Worm (Caenorhabditis elegans) whole organism, L1 larva: Measurements from ENCODE around the gene srw-108.

Source experiments
- ceh-8 ChIP-seq: fragments of 200-800 bp; sonication (Bioruptor generic); optimal IDR thresholded peaks from 2 replicates; lab custom pipeline; 2018; ENCODE audit warnings: mild to moderate bottlenecking, missing genetic modification characterization, moderate library complexity, missing compliant biosample characterization
- fkh-10 ChIP-seq: sonication (generic microtip); optimal IDR thresholded peaks from 2 replicates; lab custom pipeline; 2017; ENCODE audit warnings: missing biosample characterization, missing genetic modification reagents, missing genetic modification characterization
- jun-1 ChIP-seq: fragments of 150-350 bp; optimal IDR thresholded peaks from 2 replicates; lab custom pipeline; 2014; ENCODE audit warnings: missing biosample characterization, missing genetic modification reagents, missing genetic modification characterization
- lin-13 ChIP-seq: fragments of 150-350 bp; optimal IDR thresholded peaks from 2 replicates; lab custom pipeline; 2014; ENCODE audit warnings: missing biosample characterization, missing genetic modification reagents, missing genetic modification characterization
- lin-35 ChIP-seq, 2 experiments: fragments of 150-350 bp; optimal IDR thresholded peaks; 2 replicates each; lab custom pipeline; 2014; ENCODE audit warnings: missing biosample characterization in 2 of 2, missing genetic modification characterization in 2 of 2, missing genetic modification reagents in 2 of 2
- lin-39 ChIP-seq: fragments of 150-350 bp; optimal IDR thresholded peaks from 2 replicates; lab custom pipeline; 2014; ENCODE audit warnings: missing biosample characterization, missing genetic modification reagents, missing genetic modification characterization
- mdl-1 ChIP-seq, 2 experiments: fragments of 150-350 bp; optimal IDR thresholded peaks; 2 replicates each; lab custom pipeline; 2014 to 2017; ENCODE audit warnings: missing biosample characterization in 2 of 2, missing genetic modification characterization in 2 of 2, inconsistent platforms in 1 of 2
- nhr-11 ChIP-seq: fragments of 150-350 bp; optimal IDR thresholded peaks from 2 replicates; lab custom pipeline; 2014; ENCODE audit warnings: missing biosample characterization, missing genetic modification characterization
- nhr-28 ChIP-seq: fragments of 150-350 bp; optimal IDR thresholded peaks from 2 replicates; lab custom pipeline; 2014; ENCODE audit warnings: missing biosample characterization, missing genetic modification characterization
- unc-130 ChIP-seq: fragments of 150-350 bp; optimal IDR thresholded peaks from 2 replicates; lab custom pipeline; 2017; ENCODE audit warnings: missing biosample characterization, missing genetic modification characterization, inconsistent platforms
- ztf-4 ChIP-seq: fragments of 150-350 bp; optimal IDR thresholded peaks from 2 replicates; lab custom pipeline; 2014; ENCODE audit warnings: missing biosample characterization, missing genetic modification characterization

DNA sequence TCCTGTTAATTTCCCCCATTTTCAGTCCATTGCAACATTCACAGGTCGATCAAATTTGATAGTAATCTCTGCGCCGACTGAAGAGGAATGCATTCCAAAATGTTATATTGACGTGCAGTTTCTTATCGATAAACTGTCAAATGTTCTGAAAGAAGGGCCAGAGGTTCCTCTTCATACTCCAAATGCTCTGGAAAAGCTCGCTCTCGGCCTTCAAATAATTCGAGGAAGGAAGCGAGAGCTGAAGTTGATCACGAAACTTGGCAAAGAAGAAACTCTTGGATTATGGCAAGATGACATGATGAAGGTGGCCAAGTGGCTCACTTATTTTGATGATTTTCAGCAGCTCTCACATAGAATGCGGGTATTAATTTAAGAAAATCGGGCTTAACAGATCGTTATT lies 48.7 kb upstream of the srw-108 start:
- TF ChIP-seq unc-130 (no peak), fkh-10 (GFP tag; lab: Kevin White, UChicago) (no peak), mdl-1 (tag; optimal IDR thresholded peaks at IDR 0.05; lab: Kevin White, UChicago) (no peak), nhr-28 (tag; lab: Kevin White, UChicago) (no peak), jun-1 (tag; lab: Kevin White, UChicago) (no peak), lin-39 (tag; lab: Kevin White, UChicago) (no peak), lin-13 (GFP tag; lab: Kevin White, UChicago) (no peak), nhr-11 (tag; lab: Kevin White, UChicago) (no peak), lin-35 (GFP tag; optimal IDR thresholded peaks at IDR 0.05; lab: Kevin White, UChicago) (no peak), ztf-4 (no peak), ceh-8 (no peak)
